Worm (Caenorhabditis elegans) whole organism, late embryonic: ENCODE measurements around the gene abhd-14.

Experiments
- F13H6.1 ChIP-seq: sonication (generic microtip); optimal IDR thresholded peaks from 2 replicates; lab custom pipeline; 2016; ENCODE audit warnings: missing genetic modification characterization, missing compliant biosample characterization
- K02D7.2 ChIP-seq: sonication (generic microtip); optimal IDR thresholded peaks from 2 replicates; lab custom pipeline; 2017; ENCODE audit warnings: mild to moderate bottlenecking, missing genetic modification characterization, missing compliant biosample characterization
- T23F11.4 ChIP-seq: fragments of 200-800 bp; sonication (Bioruptor generic); optimal IDR thresholded peaks from 2 replicates; lab custom pipeline; 2018; ENCODE audit warnings: mild to moderate bottlenecking, missing genetic modification characterization, missing compliant biosample characterization
- ahr-1 ChIP-seq: sonication (generic microtip); optimal IDR thresholded peaks from 2 replicates; lab custom pipeline; 2016; ENCODE audit warnings: missing genetic modification characterization, missing compliant biosample characterization
- ceh-14 ChIP-seq: sonication (generic microtip); optimal IDR thresholded peaks from 2 replicates; lab custom pipeline; 2016; ENCODE audit warnings: missing genotype, missing genetic modification characterization, missing compliant biosample characterization
- ceh-24 ChIP-seq: sonication (generic microtip); optimal IDR thresholded peaks from 2 replicates; lab custom pipeline; 2016; ENCODE audit warnings: mild to moderate bottlenecking, missing genetic modification characterization, missing compliant biosample characterization
- ceh-34 ChIP-seq: sonication (generic microtip); optimal IDR thresholded peaks from 2 replicates; lab custom pipeline; 2016; ENCODE audit warnings: mild to moderate bottlenecking, missing genetic modification characterization, missing compliant biosample characterization
- ceh-48 ChIP-seq: sonication (generic microtip); optimal IDR thresholded peaks from 2 replicates; lab custom pipeline; 2016; ENCODE audit warnings: missing genetic modification characterization, inconsistent platforms, missing compliant biosample characterization
- che-1 ChIP-seq: sonication (generic microtip); optimal IDR thresholded peaks from 2 replicates; lab custom pipeline; 2016; ENCODE audit warnings: mild to moderate bottlenecking, missing genetic modification characterization, missing compliant biosample characterization
- fax-1 ChIP-seq: sonication (generic microtip); optimal IDR thresholded peaks from 2 replicates; lab custom pipeline; 2016; ENCODE audit warnings: missing genotype, missing genetic modification characterization, missing compliant biosample characterization
- fkh-6 ChIP-seq: sonication (generic microtip); optimal IDR thresholded peaks from 2 replicates; lab custom pipeline; 2016; ENCODE audit warnings: missing genetic modification characterization, missing compliant biosample characterization
- hlh-8 ChIP-seq: sonication (generic microtip); optimal IDR thresholded peaks from 2 replicates; lab custom pipeline; 2016; ENCODE audit warnings: missing genotype, missing genetic modification characterization, missing compliant biosample characterization
- lim-6 ChIP-seq: sonication (generic microtip); optimal IDR thresholded peaks from 2 replicates; lab custom pipeline; 2016; ENCODE audit warnings: missing genetic modification characterization, missing compliant biosample characterization
- madf-2 ChIP-seq: sonication (generic microtip); optimal IDR thresholded peaks from 2 replicates; lab custom pipeline; 2017; ENCODE audit warnings: missing genetic modification characterization, missing compliant biosample characterization
- mec-3 ChIP-seq: sonication (generic microtip); optimal IDR thresholded peaks from 2 replicates; lab custom pipeline; 2016; ENCODE audit warnings: borderline replicate concordance, missing genetic modification characterization, missing compliant biosample characterization
- nfya-1 ChIP-seq: sonication (generic microtip); optimal IDR thresholded peaks from 2 replicates; lab custom pipeline; 2017; ENCODE audit warnings: missing genetic modification characterization, mild to moderate bottlenecking, missing compliant biosample characterization, antibody characterized with exemption, moderate library complexity
- pax-1 ChIP-seq: fragments of 150-350 bp; optimal IDR thresholded peaks from 2 replicates; lab custom pipeline; 2014; ENCODE audit warnings: missing biosample characterization, missing genetic modification characterization
- pha-2 ChIP-seq: sonication (generic microtip); optimal IDR thresholded peaks from 2 replicates; lab custom pipeline; 2017; ENCODE audit warnings: mild to moderate bottlenecking, missing genetic modification characterization, missing compliant biosample characterization
- sdc-2 ChIP-seq: sonication (generic microtip); optimal IDR thresholded peaks from 2 replicates; lab custom pipeline; 2016; ENCODE audit warnings: missing genotype, missing genetic modification characterization, missing compliant biosample characterization
- unc-42 ChIP-seq: sonication (generic microtip); optimal IDR thresholded peaks from 2 replicates; lab custom pipeline; 2016; ENCODE audit warnings: missing genotype, missing genetic modification characterization, missing compliant biosample characterization
- zip-5 ChIP-seq: sonication (generic microtip); optimal IDR thresholded peaks from 2 replicates; lab custom pipeline; 2016; ENCODE audit warnings: missing genetic modification characterization, missing compliant biosample characterization
- ztf-16 ChIP-seq: sonication (generic microtip); optimal IDR thresholded peaks from 2 replicates; lab custom pipeline; 2017; ENCODE audit warnings: missing genetic modification characterization, missing compliant biosample characterization

The abhd-14 gene

ce11 chrIV:990352-990751 lies 39.5 kb downstream of the abhd-14 start, which contains the start of gene egrh-2:
Gene egrh-2, minus strand, starts transcription at chrIV:990452.
- no peak for TF ChIP-seq T23F11.4
- TF ChIP-seq fkh-6 (tag; lab: Kevin White, UChicago), result no peak
- no peak for TF ChIP-seq ceh-24
- no peak for TF ChIP-seq mec-3 (tag; lab: Kevin White, UChicago)
- no peak for TF ChIP-seq ztf-16 (tag; lab: Kevin White, UChicago)
- TF ChIP-seq hlh-8 (tag; lab: Kevin White, UChicago), result no peak
- TF ChIP-seq pha-2 (tag; lab: Kevin White, UChicago), result no peak
- no peak for TF ChIP-seq ahr-1 (tag; lab: Kevin White, UChicago)
- no peak for TF ChIP-seq pax-1 (tag; lab: Kevin White, UChicago)
- TF ChIP-seq zip-5, result no peak
- TF ChIP-seq lim-6 (tag; lab: Kevin White, UChicago), result no peak
- TF ChIP-seq nfya-1 (tag; lab: Kevin White, UChicago), result no peak
- TF ChIP-seq madf-2 (tag; lab: Kevin White, UChicago), result no peak
- no peak for TF ChIP-seq fax-1 (tag; lab: Kevin White, UChicago)
- no peak for TF ChIP-seq che-1 (tag; lab: Kevin White, UChicago)
- no peak for TF ChIP-seq sdc-2 (tag; lab: Kevin White, UChicago)
- no peak for TF ChIP-seq unc-42 (tag; lab: Kevin White, UChicago)
- TF ChIP-seq F13H6.1 (tag; lab: Kevin White, UChicago), result no peak
- TF ChIP-seq, all 69 proteins: peak for 0

- TF ChIP-seq K02D7.2 (tag; lab: Kevin White, UChicago), result no peak
- TF ChIP-seq ceh-14 (tag; lab: Kevin White, UChicago), result no peak
- peak; percentile 91 for TF ChIP-seq ceh-48 (tag; lab: Kevin White, UChicago)
- TF ChIP-seq ceh-34, result no peak
Measured at ce11 chrIV:983558-983957, 46.3 kb downstream of the abhd-14 start.

- peak; percentile 79 for TF ChIP-seq ceh-48 (tag; lab: Kevin White, UChicago)
Measured at ce11 chrIV:978309-978708, 51.5 kb downstream of the abhd-14 start.

ce11 chrIV:977793-978192 lies 52.0 kb downstream of the abhd-14 start:
- peak; percentile 60 for TF ChIP-seq ceh-48 (tag; lab: Kevin White, UChicago)
